Worm (Caenorhabditis elegans): ENCODE data around the gene K08F8.7.

K08F8.7 gene

ce11 chrII:8730281-8730680 lies 24.9 kb downstream of the K08F8.7 start:
- peak in 1 of 2 experiments; percentile 56 for TF ChIP-seq unc-62 (GFP tag; optimal IDR thresholded peaks at IDR 0.05 in 1 of 2)
- TF ChIP-seq unc-62 (tag; optimal IDR thresholded peaks at IDR 0.05) = no peak
- no peak for TF ChIP-seq nhr-77 (tag; optimal IDR thresholded peaks at IDR 0.05)
- peak; percentile 26 for TF ChIP-seq nhr-28 (tag; optimal IDR thresholded peaks at IDR 0.05)
- TF ChIP-seq spr-3 (GFP tag; optimal IDR thresholded peaks at IDR 0.05) = no peak
- no peak for TF ChIP-seq F49E8.2 (tag; optimal IDR thresholded peaks at IDR 0.05; ENCODE audit: borderline replicate concordance)
- no peak for TF ChIP-seq madf-9 (GFP tag; conservative IDR thresholded peaks at IDR 0.05)
- no peak for TF ChIP-seq ZK337.2 (GFP tag; IDR thresholded peaks at IDR 0.05)
- peak; percentile 82 for TF ChIP-seq aha-1 (tag)
- TF ChIP-seq ceh-28 (tag; optimal IDR thresholded peaks at IDR 0.05) = no peak

- TF ChIP-seq egl-43 (GFP tag; IDR thresholded peaks at IDR 0.05) (no peak), snpc-4 (tag; optimal IDR thresholded peaks at IDR 0.05) (no peak), lsy-2 (tag; optimal IDR thresholded peaks at IDR 0.05) (no peak), rbr-2 (tag; optimal IDR thresholded peaks at IDR 0.05) (no peak)
Observed at ce11 chrII:8726700-8727099, 28.5 kb downstream of the K08F8.7 start, which contains the start of gene T01B7.9. Gene T01B7.9, minus strand, starts transcription at chrII:8726800.

ce11 chrII:8721955-8722524 lies 33.1 kb downstream of the K08F8.7 start, which contains the start of gene trcs-2:
Gene trcs-2, plus strand, starts transcription at chrII:8722474.
- no peak for TF ChIP-seq R02D3.7 (tag; optimal IDR thresholded peaks at IDR 0.05)
- TF ChIP-seq nhr-76 (tag; optimal IDR thresholded peaks at IDR 0.05) = no peak
- no peak for TF ChIP-seq nhr-25 (tag; optimal IDR thresholded peaks at IDR 0.05; ENCODE audit: borderline replicate concordance, insufficient read depth)
- TF ChIP-seq lin-29 (GFP tag; IDR thresholded peaks at IDR 0.05) = no peak
- TF ChIP-seq egl-43 (GFP tag; IDR thresholded peaks at IDR 0.05) = 0 out of 2 replicates have a peak, but pooled peaks have one; percentile 16

- TF ChIP-seq lin-38 (GFP tag; IDR thresholded peaks at IDR 0.05) = no peak
- TF ChIP-seq Y75B8A.6 (GFP tag; IDR thresholded peaks at IDR 0.05) = no peak
- no peak for TF ChIP-seq snpc-1.2 (GFP tag; IDR thresholded peaks at IDR 0.05)
- TF ChIP-seq ztf-11 (tag; optimal IDR thresholded peaks at IDR 0.05) = no peak
- TF ChIP-seq nhr-28 (tag; optimal IDR thresholded peaks at IDR 0.05) = peak; percentile 38
- TF ChIP-seq mdt-29 (GFP tag; IDR thresholded peaks at IDR 0.05) = no peak
- TF ChIP-seq T26A8.4 (GFP tag; IDR thresholded peaks at IDR 0.05) = no peak
- peak in 1 of 2 experiments; percentile 22 for TF ChIP-seq mdl-1 (tag; optimal IDR thresholded peaks at IDR 0.05)
- TF ChIP-seq ces-1 (GFP tag; optimal IDR thresholded peaks at IDR 0.05) = no peak
- no peak for TF ChIP-seq dpl-1 (GFP tag; optimal IDR thresholded peaks at IDR 0.05)
- no peak for TF ChIP-seq ctbp-1 (GFP tag; IDR thresholded peaks at IDR 0.05)
- TF ChIP-seq unc-62 (GFP tag; optimal IDR thresholded peaks at IDR 0.05 in 1 of 2) = peak in 1 of 2 experiments; percentile 37
- TF ChIP-seq unc-62 (tag; optimal IDR thresholded peaks at IDR 0.05) = no peak
- no peak for TF ChIP-seq daf-19 (GFP tag; conservative IDR thresholded peaks at IDR 0.05)
- TF ChIP-seq hmg-1.1 (GFP tag; IDR thresholded peaks at IDR 0.05) = no peak
- TF ChIP-seq unc-39 (tag; optimal IDR thresholded peaks at IDR 0.05) = no peak
- TF ChIP-seq hlh-11 (tag; optimal IDR thresholded peaks at IDR 0.05) = peak; percentile 14
- TF ChIP-seq lir-3 (tag; optimal IDR thresholded peaks at IDR 0.05) = no peak
- peak; percentile 14 for TF ChIP-seq ama-1 (optimal IDR thresholded peaks at IDR 0.05)
Observed at ce11 chrII:8717579-8717978, 37.6 kb downstream of the K08F8.7 start.

Measured in whole organism, L4 larva.